Worm (Caenorhabditis elegans): ENCODE results near the gene T01C8.3.
A peak's percentile ranks its signal among the peaks of the same experiment; 100 is the strongest.

Gene T01C8.3

ce11 chrX:16815508-16815907 lies 32.5 kb upstream of the T01C8.3 start:
- peak; percentile 88 for TF ChIP-seq hlh-30 (tag; optimal IDR thresholded peaks at IDR 0.05; ENCODE audit: insufficient read depth)
- TF ChIP-seq unc-55 (GFP tag; optimal IDR thresholded peaks at IDR 0.05) = peak; percentile 83
- no peak for TF ChIP-seq ets-4 (tag; optimal IDR thresholded peaks at IDR 0.05)
- peak; percentile 22 for TF ChIP-seq hlh-8 (tag; optimal IDR thresholded peaks at IDR 0.05)

ce11 chrX:16814913-16815312 lies 31.9 kb upstream of the T01C8.3 start:
- no peak for TF ChIP-seq nfya-1 (tag; optimal IDR thresholded peaks at IDR 0.05)
- no peak for TF ChIP-seq ceh-14 (tag; optimal IDR thresholded peaks at IDR 0.05)
- no peak for TF ChIP-seq tbx-7 (tag; optimal IDR thresholded peaks at IDR 0.05)
- no peak for TF ChIP-seq nhr-232 (tag; optimal IDR thresholded peaks at IDR 0.05)
- no peak for TF ChIP-seq ceh-34 (tag; optimal IDR thresholded peaks at IDR 0.05)

ce11 chrX:16813606-16814330 lies 30.8 kb upstream of the T01C8.3 start, which contains the start of gene cas-1:
TSS of gene cas-1 (minus strand) at chrX:16813656.
- TF ChIP-seq hlh-8 (tag; optimal IDR thresholded peaks at IDR 0.05) (no peak), K02D7.2 (tag; optimal IDR thresholded peaks at IDR 0.05) (no peak), pag-3 (tag; optimal IDR thresholded peaks at IDR 0.05; ENCODE audit: borderline replicate concordance) (no peak), ceh-48 (tag; optimal IDR thresholded peaks at IDR 0.05) (no peak), ceh-45 (GFP tag; IDR thresholded peaks at IDR 0.05) (no peak), ceh-9 (tag; optimal IDR thresholded peaks at IDR 0.05) (no peak), ceh-2 (tag; optimal IDR thresholded peaks at IDR 0.05) (no peak), odd-2 (tag; optimal IDR thresholded peaks at IDR 0.05) (no peak), ceh-34 (tag; optimal IDR thresholded peaks at IDR 0.05) (no peak), dmd-4 (tag; optimal IDR thresholded peaks at IDR 0.05; ENCODE audit: borderline replicate concordance) (no peak), T23F11.4 (GFP tag; optimal IDR thresholded peaks at IDR 0.05) (no peak), tbx-2 (tag; optimal IDR thresholded peaks at IDR 0.05) (peak; percentile 31), pha-2 (tag; optimal IDR thresholded peaks at IDR 0.05) (no peak), ttx-3 (tag; optimal IDR thresholded peaks at IDR 0.05) (no peak), zip-5 (tag; optimal IDR thresholded peaks at IDR 0.05) (no peak), ahr-1 (tag; optimal IDR thresholded peaks at IDR 0.05) (no peak), ztf-16 (tag; optimal IDR thresholded peaks at IDR 0.05) (no peak), sdc-2 (tag; optimal IDR thresholded peaks at IDR 0.05) (peak; percentile 16), ets-4 (tag; optimal IDR thresholded peaks at IDR 0.05) (no peak), mec-3 (tag; optimal IDR thresholded peaks at IDR 0.05; ENCODE audit: borderline replicate concordance) (no peak), ceh-30 (tag; optimal IDR thresholded peaks at IDR 0.05) (no peak), unc-3 (GFP tag; conservative IDR thresholded peaks at IDR 0.05) (no peak), unc-3 (tag; optimal IDR thresholded peaks at IDR 0.05) (no peak), che-1 (tag; optimal IDR thresholded peaks at IDR 0.05) (no peak), rnt-1 (tag; optimal IDR thresholded peaks at IDR 0.05) (peak; percentile 6), unc-55 (GFP tag; optimal IDR thresholded peaks at IDR 0.05) (peak; percentile 46), pax-1 (tag; optimal IDR thresholded peaks at IDR 0.05) (no peak)

ce11 chrX:16813148-16813547 lies 30.1 kb upstream of the T01C8.3 start:
- no peak for TF ChIP-seq pqm-1 (tag; optimal IDR thresholded peaks at IDR 0.05)
- TF ChIP-seq hlh-30 (tag; optimal IDR thresholded peaks at IDR 0.05; ENCODE audit: insufficient read depth) = no peak
- TF ChIP-seq fkh-10 (GFP tag; optimal IDR thresholded peaks at IDR 0.05) = no peak
- no peak for TF ChIP-seq odd-2 (tag; optimal IDR thresholded peaks at IDR 0.05)
- TF ChIP-seq pag-3 (tag; optimal IDR thresholded peaks at IDR 0.05; ENCODE audit: borderline replicate concordance) = no peak
- no peak for TF ChIP-seq K09A11.1 (tag; optimal IDR thresholded peaks at IDR 0.05; ENCODE audit: insufficient read depth)
- TF ChIP-seq Y22D7AL.16 (tag; optimal IDR thresholded peaks at IDR 0.05) = no peak
- TF ChIP-seq T23F11.4 (GFP tag; optimal IDR thresholded peaks at IDR 0.05) = no peak
- no peak for TF ChIP-seq ceh-31 (tag; optimal IDR thresholded peaks at IDR 0.05)
- TF ChIP-seq hlh-13 (GFP tag; optimal IDR thresholded peaks at IDR 0.05) = no peak
- TF ChIP-seq hlh-8 (tag; optimal IDR thresholded peaks at IDR 0.05) = no peak
- no peak for TF ChIP-seq ceh-6 (GFP tag; optimal IDR thresholded peaks at IDR 0.05)
- no peak for TF ChIP-seq hlh-6 (tag; optimal IDR thresholded peaks at IDR 0.05)

All from whole organism, late embryonic.